Worm (Caenorhabditis elegans) whole organism, L2 larva: Measurements from ENCODE around the gene pigw-1.

Source experiments
- alr-1 ChIP-seq: fragments of 150-350 bp; optimal IDR thresholded peaks from 2 replicates; lab custom pipeline; 2014; ENCODE audit warnings: missing biosample characterization, missing genetic modification characterization
- aly-2 ChIP-seq: fragments of 150-350 bp; optimal IDR thresholded peaks from 2 replicates; lab custom pipeline; 2014; ENCODE audit warnings: missing biosample characterization, missing genetic modification characterization
- ceh-82 ChIP-seq: fragments of 150-350 bp; optimal IDR thresholded peaks from 2 replicates; lab custom pipeline; 2014; ENCODE audit warnings: missing biosample characterization, missing genetic modification characterization
- egl-27 ChIP-seq: sonication (generic microtip); optimal IDR thresholded peaks from 3 replicates; lab custom pipeline; 2017; ENCODE audit warnings: missing biosample characterization, missing genetic modification reagents, missing genetic modification characterization
- lin-39 ChIP-seq: fragments of 150-350 bp; optimal IDR thresholded peaks from 2 replicates; lab custom pipeline; 2014; ENCODE audit warnings: missing biosample characterization, missing genetic modification reagents, missing genetic modification characterization
- nhr-77 ChIP-seq: fragments of 150-350 bp; optimal IDR thresholded peaks from 2 replicates; lab custom pipeline; 2014; ENCODE audit warnings: missing biosample characterization, missing genetic modification characterization
- sma-3 ChIP-seq: sonication (generic microtip); optimal IDR thresholded peaks from 2 replicates; lab custom pipeline; 2016; ENCODE audit warnings: missing genetic modification reagents, missing genetic modification characterization, missing compliant biosample characterization
- unc-62 ChIP-seq: fragments of 150-350 bp; optimal IDR thresholded peaks from 2 replicates; lab custom pipeline; 2014; ENCODE audit warnings: missing biosample characterization, missing genetic modification reagents, missing genetic modification characterization

DNA sequence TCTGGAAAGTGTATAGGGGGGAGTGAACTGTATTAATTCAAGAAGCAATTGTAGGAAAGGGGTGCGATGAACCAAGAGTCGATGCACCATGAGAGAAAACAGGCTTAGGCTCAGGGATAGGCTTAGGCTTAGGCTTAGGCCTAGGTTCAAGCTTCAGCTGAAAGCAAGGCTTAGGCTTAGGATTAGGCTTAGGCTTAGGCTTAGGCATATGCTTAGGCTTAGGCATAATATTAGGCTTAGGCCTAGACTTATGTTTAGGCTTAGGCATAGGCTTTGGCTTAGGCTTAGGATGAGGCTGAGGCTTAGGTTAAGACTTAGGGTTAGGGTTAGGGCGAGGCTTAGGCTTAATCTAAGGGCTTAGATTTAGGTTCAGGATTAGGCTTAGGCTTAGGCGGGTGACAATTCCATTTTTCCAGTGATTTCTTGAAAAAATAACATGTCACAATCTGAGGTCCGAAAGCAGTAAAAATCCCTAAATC, 22.1 kb downstream of the pigw-1 start:
- no peak for TF ChIP-seq alr-1 (tag; lab: Kevin White, UChicago)
- no peak for TF ChIP-seq aly-2 (tag; lab: Kevin White, UChicago)
- no peak for TF ChIP-seq unc-62 (GFP tag; lab: Kevin White, UChicago)
- no peak for TF ChIP-seq egl-27
- TF ChIP-seq lin-39 = no peak
- TF ChIP-seq sma-3 = no peak
- no peak for TF ChIP-seq ceh-82 (tag; lab: Kevin White, UChicago)
- no peak for TF ChIP-seq nhr-77
